Worm (Caenorhabditis elegans) whole organism, L2 larva: Measurements from ENCODE around the gene nhr-94.

ENCODE experiments used
- R02D3.7 ChIP-seq: fragments of 150-350 bp; optimal IDR thresholded peaks from 2 replicates; lab custom pipeline; 2014; ENCODE audit warnings: missing biosample characterization, missing genetic modification characterization
- ceh-82 ChIP-seq: fragments of 150-350 bp; optimal IDR thresholded peaks from 2 replicates; lab custom pipeline; 2014; ENCODE audit warnings: missing biosample characterization, missing genetic modification characterization
- elt-1 ChIP-seq: fragments of 150-350 bp; optimal IDR thresholded peaks from 2 replicates; lab custom pipeline; 2014; ENCODE audit warnings: missing biosample characterization, missing genetic modification characterization
- elt-3 ChIP-seq: sonication (generic microtip); optimal IDR thresholded peaks from 2 replicates; lab custom pipeline; 2017; ENCODE audit warnings: missing biosample characterization, missing genetic modification characterization
- fos-1 ChIP-seq: fragments of 150-350 bp; optimal IDR thresholded peaks from 2 replicates; lab custom pipeline; 2014; ENCODE audit warnings: missing biosample characterization, missing genetic modification characterization
- mdl-1 ChIP-seq, 2 experiments: fragments of 150-350 bp in 1 of 2; sonication (generic microtip) in 1 of 2; optimal IDR thresholded peaks; 2 replicates each; lab custom pipeline; 2017; ENCODE audit warnings: missing biosample characterization in 2 of 2, missing genetic modification characterization in 2 of 2
- nhr-12 ChIP-seq: fragments of 150-350 bp; optimal IDR thresholded peaks from 2 replicates; lab custom pipeline; 2014; ENCODE audit warnings: missing biosample characterization, missing genetic modification characterization
- nhr-129 ChIP-seq: fragments of 150-350 bp; optimal IDR thresholded peaks from 2 replicates; lab custom pipeline; 2014; ENCODE audit warnings: missing biosample characterization, missing genetic modification characterization
- unc-39 ChIP-seq: fragments of 150-350 bp; optimal IDR thresholded peaks from 2 replicates; lab custom pipeline; 2014; ENCODE audit warnings: missing biosample characterization, missing genetic modification characterization
- unc-55 ChIP-seq: fragments of 150-350 bp; sonication (generic microtip); optimal IDR thresholded peaks from 3 replicates; lab custom pipeline; 2014; ENCODE audit warnings: missing biosample characterization, missing genetic modification reagents, missing genetic modification characterization
- ztf-11 ChIP-seq: sonication (generic microtip); optimal IDR thresholded peaks from 2 replicates; lab custom pipeline; 2017; ENCODE audit warnings: missing biosample characterization, missing genetic modification characterization

- TF ChIP-seq mdl-1 (tag; optimal IDR thresholded peaks at IDR 0.05; lab: Kevin White, UChicago), result no peak
- TF ChIP-seq fos-1 (tag; lab: Kevin White, UChicago), result no peak
- TF ChIP-seq ceh-82, result no peak
- TF ChIP-seq elt-3, result no peak
- no peak for TF ChIP-seq unc-55 (GFP tag; lab: Kevin White, UChicago)
- TF ChIP-seq ztf-11, result no peak
- no peak for TF ChIP-seq unc-39 (tag; lab: Kevin White, UChicago)
- TF ChIP-seq elt-1, result no peak
- no peak for TF ChIP-seq nhr-129
- no peak for TF ChIP-seq nhr-12 (tag; lab: Kevin White, UChicago)
- TF ChIP-seq R02D3.7, result no peak
These were observed 18.2 kb downstream of the nhr-94 start, which contains the start of gene C12D5.5 for ce11 chrV:7667940-7668339.
